Worm (Caenorhabditis elegans) whole organism, young adult: ENCODE measurements around the gene gldi-2.

Experiments
- C17E4.6 ChIP-seq: fragments of 200-800 bp; sonication (Bioruptor generic); IDR thresholded peaks from 2 replicates; pipeline ENCODE4 v1.3.6; 2022; ENCODE audit warnings: missing genetic modification reagents, missing genetic modification characterization, missing compliant biosample characterization
- F37B4.10 ChIP-seq: fragments of 200-800 bp; sonication (Bioruptor generic); IDR thresholded peaks from 2 replicates; pipeline ENCODE4 v1.3.6; 2022; ENCODE audit warnings: missing genetic modification characterization, missing compliant biosample characterization
- K12H6.12 ChIP-seq: fragments of 200-800 bp; sonication (Bioruptor generic); optimal IDR thresholded peaks from 2 replicates; lab custom pipeline; 2018; ENCODE audit warnings: mild to moderate bottlenecking, missing genetic modification characterization, missing compliant biosample characterization
- ama-1 ChIP-seq, 3 experiments: fragments of 150-350 bp in 1 of 3; sonication (generic microtip) in 2 of 3; optimal IDR thresholded peaks; 2 replicates each; lab custom pipeline; 2014 to 2018; ENCODE audit warnings: missing biosample characterization in 2 of 3, missing genetic modification characterization in 2 of 3, missing genetic modification reagents in 2 of 3
- cebp-1 ChIP-seq, 2 experiments: fragments of 200-800 bp in 1 of 2; sonication (Bioruptor generic) in 1 of 2; sonication (generic microtip) in 1 of 2; IDR thresholded peaks in 1 of 2; optimal IDR thresholded peaks in 1 of 2; 2 replicates each; pipeline versions ENCODE4 v1.3.6 to Lab custom; 2017 to 2022; ENCODE audit warnings: missing compliant biosample characterization in 2 of 2, missing genetic modification characterization in 2 of 2, mild to moderate bottlenecking in 1 of 2, missing genetic modification reagents in 1 of 2, moderate library complexity in 1 of 2
- ceh-27 ChIP-seq: fragments of 200-800 bp; sonication (Bioruptor generic); optimal IDR thresholded peaks from 2 replicates; lab custom pipeline; 2018; ENCODE audit warnings: mild to moderate bottlenecking, missing genetic modification characterization, moderate library complexity, missing compliant biosample characterization
- dox-1 ChIP-seq: fragments of 200-800 bp; sonication (Bioruptor generic); IDR thresholded peaks from 2 replicates; pipeline ENCODE4 v1.3.6; 2022; ENCODE audit warnings: missing genetic modification reagents, missing genetic modification characterization, missing compliant biosample characterization
- egl-44 ChIP-seq: fragments of 200-800 bp; sonication (Bioruptor generic); IDR thresholded peaks from 2 replicates; pipeline ENCODE4 v1.3.6; 2022; ENCODE audit warnings: missing genetic modification reagents, missing genetic modification characterization, missing compliant biosample characterization
- gei-17 ChIP-seq: fragments of 200-800 bp; sonication (Bioruptor generic); optimal IDR thresholded peaks from 2 replicates; lab custom pipeline; 2018; ENCODE audit warnings: mild to moderate bottlenecking, missing genetic modification characterization, missing compliant biosample characterization
- hlh-26 ChIP-seq: fragments of 200-800 bp; sonication (Bioruptor generic); conservative IDR thresholded peaks from 2 replicates; pipeline ENCODE4 v1.3.6; 2022; ENCODE audit warnings: missing genetic modification reagents, missing genetic modification characterization, missing compliant biosample characterization
- hmg-1.2 ChIP-seq: fragments of 200-800 bp; sonication (Bioruptor generic); IDR thresholded peaks from 2 replicates; pipeline ENCODE4 v1.3.6; 2022; ENCODE audit warnings: missing genetic modification reagents, missing genetic modification characterization, missing compliant biosample characterization
- lin-35 ChIP-seq, 3 experiments: fragments of 150-350 bp in 2 of 3; sonication (generic microtip) in 1 of 3; optimal IDR thresholded peaks; 2 replicates each; lab custom pipeline; 2014 to 2018; ENCODE audit warnings: missing biosample characterization in 3 of 3, missing genetic modification characterization in 3 of 3, missing genetic modification reagents in 3 of 3
- lin-40 ChIP-seq: sonication (generic microtip); optimal IDR thresholded peaks from 2 replicates; lab custom pipeline; 2016; ENCODE audit warnings: missing genetic modification characterization, mild to moderate bottlenecking, missing compliant biosample characterization, missing genotype, missing genetic modification reagents
- lsl-1 ChIP-seq: fragments of 200-800 bp; sonication (Bioruptor generic); optimal IDR thresholded peaks from 2 replicates; lab custom pipeline; 2018; ENCODE audit warnings: mild to moderate bottlenecking, missing genetic modification characterization, moderate library complexity, missing compliant biosample characterization
- madf-3 ChIP-seq: fragments of 200-800 bp; sonication (Bioruptor generic); IDR thresholded peaks from 2 replicates; pipeline ENCODE4 v1.3.6; 2022; ENCODE audit warnings: missing genetic modification reagents, missing genetic modification characterization, missing compliant biosample characterization
- mel-28 ChIP-seq: sonication (generic microtip); optimal IDR thresholded peaks from 2 replicates; lab custom pipeline; 2016; ENCODE audit warnings: borderline replicate concordance, mild to moderate bottlenecking, missing genetic modification characterization, missing compliant biosample characterization
- mxl-1 ChIP-seq: sonication (generic microtip); optimal IDR thresholded peaks from 2 replicates; lab custom pipeline; 2016; ENCODE audit warnings: missing genetic modification characterization, missing compliant biosample characterization
- nfyb-1 ChIP-seq: fragments of 200-800 bp; sonication (Bioruptor generic); IDR thresholded peaks from 2 replicates; pipeline ENCODE4 v1.3.6; 2022; ENCODE audit warnings: missing genetic modification reagents, missing genetic modification characterization, missing compliant biosample characterization
- nhr-80 ChIP-seq: sonication (generic microtip); optimal IDR thresholded peaks from 2 replicates; lab custom pipeline; 2016; ENCODE audit warnings: missing genetic modification characterization, missing compliant biosample characterization
- pha-4 ChIP-seq: fragments of 150-350 bp; sonication (generic microtip); optimal IDR thresholded peaks from 2 replicates; lab custom pipeline; 2014; ENCODE audit warnings: missing biosample characterization, missing genetic modification reagents, missing genetic modification characterization
- rcor-1 ChIP-seq: fragments of 200-800 bp; sonication (Bioruptor generic); IDR thresholded peaks from 2 replicates; pipeline ENCODE4 v1.3.6; 2022; ENCODE audit warnings: missing genetic modification reagents, missing genetic modification characterization, missing compliant biosample characterization
- rpc-1 ChIP-seq, 2 experiments: fragments of 150-350 bp in 1 of 2; sonication (generic microtip) in 1 of 2; optimal IDR thresholded peaks; 2 replicates each; lab custom pipeline; 2014 to 2018; ENCODE audit warnings: missing biosample characterization in 1 of 2, missing genetic modification characterization in 1 of 2, missing genetic modification reagents in 1 of 2, missing genotype in 1 of 2
- sdz-38 ChIP-seq: sonication (generic microtip); optimal IDR thresholded peaks from 2 replicates; lab custom pipeline; 2016; ENCODE audit warnings: missing genotype, missing genetic modification characterization, missing compliant biosample characterization
- sea-2 ChIP-seq: fragments of 200-800 bp; sonication (Bioruptor generic); IDR thresholded peaks from 2 replicates; pipeline ENCODE4 v1.3.6; 2022; ENCODE audit warnings: missing genetic modification characterization, missing compliant biosample characterization
- somi-1 ChIP-seq: fragments of 200-800 bp; sonication (Bioruptor generic); optimal IDR thresholded peaks from 2 replicates; lab custom pipeline; 2018; ENCODE audit warnings: mild to moderate bottlenecking, missing genetic modification characterization, missing compliant biosample characterization
- zfh-2 ChIP-seq: fragments of 200-800 bp; sonication (Bioruptor generic); conservative IDR thresholded peaks from 2 replicates; pipeline ENCODE4 v1.3.6; 2022; ENCODE audit warnings: missing genetic modification reagents, missing genetic modification characterization, missing compliant biosample characterization

Gene gldi-2

DNA sequence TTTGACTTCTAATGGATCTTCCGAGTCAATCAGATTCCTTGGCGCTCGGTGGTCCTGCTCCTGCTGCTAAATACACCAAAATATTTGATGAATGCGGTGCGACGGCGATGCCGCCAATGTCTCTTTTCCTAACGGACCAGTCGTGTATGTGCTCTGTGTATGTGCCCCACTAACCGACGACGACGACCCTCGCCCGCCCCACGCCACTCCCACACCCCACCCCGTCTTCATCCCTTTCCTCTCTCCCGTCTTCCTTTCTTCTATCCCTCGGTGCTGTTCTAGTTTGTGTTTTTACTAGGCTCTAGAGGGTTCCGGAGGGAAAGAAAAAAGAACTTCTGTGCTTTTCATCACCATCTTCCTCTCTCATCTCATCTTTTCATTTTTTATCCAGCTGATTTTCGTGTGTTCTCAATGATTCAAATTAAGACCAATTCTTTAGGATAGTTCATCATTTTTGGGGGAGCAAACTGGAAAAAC lies 51.4 kb downstream of the gldi-2 start, which contains the start of gene egl-27:
Gene egl-27 (plus strand): TSS at position 427 of the 477 bp plus-strand sequence.
- TF ChIP-seq dox-1 (GFP tag; lab: Robert Waterston, UW) (no peak), zfh-2 (GFP tag; lab: Robert Waterston, UW) (peak; percentile 76), nfyb-1 (GFP tag; lab: Robert Waterston, UW) (peak; percentile 35; the same call in 1 of the 2 replicates), rpc-1 (optimal IDR thresholded peaks at IDR 0.05; lab: Kevin White, UChicago) (no peak), rpc-1 (tag; optimal IDR thresholded peaks at IDR 0.05; lab: Kevin White, UChicago) (no peak)

ce11 chrII:6835500-6835899 lies 52.3 kb downstream of the gldi-2 start:
- TF ChIP-seq F37B4.10: no peak
- no peak for TF ChIP-seq gei-17 (GFP tag; lab: Kevin White, UChicago)
- peak; percentile 34 for TF ChIP-seq ceh-27 (GFP tag; lab: Kevin White, UChicago)
- no peak for TF ChIP-seq egl-44 (GFP tag; lab: Robert Waterston, UW)
- TF ChIP-seq lin-35 (GFP tag; optimal IDR thresholded peaks at IDR 0.05; lab: Kevin White, UChicago): peak in 1 of 3 experiments; percentile 1
- no peak for TF ChIP-seq ama-1 (optimal IDR thresholded peaks at IDR 0.05; lab: Kevin White, UChicago)
- TF ChIP-seq ama-1 (GFP tag; optimal IDR thresholded peaks at IDR 0.05; lab: Kevin White, UChicago): no peak
- no peak for TF ChIP-seq mel-28 (tag; lab: Kevin White, UChicago)
- no peak for TF ChIP-seq C17E4.6 (GFP tag; lab: Robert Waterston, UW)
- peak; percentile 8 for TF ChIP-seq nhr-80 (tag; lab: Kevin White, UChicago)
- TF ChIP-seq sdz-38 (tag; lab: Kevin White, UChicago): no peak
- TF ChIP-seq hlh-26: no peak
- peak; percentile 44; the same call in 1 of the 2 replicates for TF ChIP-seq hmg-1.2 (GFP tag; lab: Robert Waterston, UW)
- TF ChIP-seq rcor-1: no peak
- no peak for TF ChIP-seq lsl-1 (GFP tag; lab: Kevin White, UChicago)
- TF ChIP-seq madf-3: no peak

- no peak for TF ChIP-seq mxl-1 (tag; lab: Kevin White, UChicago)
- peak; percentile 19 for TF ChIP-seq K12H6.12 (tag; lab: Kevin White, UChicago)
- TF ChIP-seq pha-4 (tag; lab: Kevin White, UChicago): peak; percentile 42
Measured at ce11 chrII:6835972-6836595, 52.9 kb downstream of the gldi-2 start.

- TF ChIP-seq lin-40 (no peak), cebp-1 (GFP tag; IDR thresholded peaks at IDR 0.05; lab: Robert Waterston, UW) (no peak), cebp-1 (tag; optimal IDR thresholded peaks at IDR 0.05; lab: Kevin White, UChicago) (peak; percentile 39), nhr-80 (tag; lab: Kevin White, UChicago) (peak; percentile 69), pha-4 (tag; lab: Kevin White, UChicago) (peak; percentile 14), sea-2 (GFP tag; lab: Robert Waterston, UW) (no peak), dox-1 (GFP tag; lab: Robert Waterston, UW) (0 out of 2 replicates have a peak, but pooled peaks have one; percentile 5), somi-1 (GFP tag; lab: Kevin White, UChicago) (no peak)
- TF ChIP-seq, all 124 proteins: peak for 4
Measured at ce11 chrII:6836762-6837566, 53.7 kb downstream of the gldi-2 start.
